Worm (Caenorhabditis elegans) whole organism, mixed stage, embryonic: ENCODE results near the gene col-125.

ENCODE experiments used
- ceh-83 ChIP-seq: fragments of 200-800 bp; sonication (Bioruptor generic); optimal IDR thresholded peaks from 2 replicates; lab custom pipeline; 2018; ENCODE audit warnings: mild to moderate bottlenecking, missing genetic modification characterization, missing compliant biosample characterization
- cnd-1 ChIP-seq: fragments of 200-800 bp; sonication (Bioruptor generic); optimal IDR thresholded peaks from 2 replicates; lab custom pipeline; 2018; ENCODE audit warnings: mild to moderate bottlenecking, missing genetic modification characterization, missing compliant biosample characterization
- drap-1 ChIP-seq: fragments of 200-800 bp; sonication (Bioruptor generic); optimal IDR thresholded peaks from 3 replicates; lab custom pipeline; 2018; ENCODE audit warnings: mild to moderate bottlenecking, missing genetic modification characterization, missing compliant biosample characterization
- elt-3 ChIP-seq: fragments of 150-350 bp; optimal IDR thresholded peaks from 2 replicates; lab custom pipeline; 2014; ENCODE audit warnings: missing biosample characterization, missing genetic modification characterization
- lin-13 ChIP-seq: fragments of 150-350 bp; optimal IDR thresholded peaks from 2 replicates; lab custom pipeline; 2014; ENCODE audit warnings: missing biosample characterization, missing genetic modification characterization
- nhr-12 ChIP-seq: fragments of 150-350 bp; optimal IDR thresholded peaks from 2 replicates; lab custom pipeline; 2014; ENCODE audit warnings: missing biosample characterization, missing genetic modification characterization
- nhr-237 ChIP-seq: fragments of 150-350 bp; optimal IDR thresholded peaks from 2 replicates; lab custom pipeline; 2014; ENCODE audit warnings: missing biosample characterization, missing genetic modification characterization
- nhr-28 ChIP-seq: fragments of 150-350 bp; optimal IDR thresholded peaks from 2 replicates; lab custom pipeline; 2014; ENCODE audit warnings: missing biosample characterization, missing genetic modification characterization
- sem-2 ChIP-seq: fragments of 200-800 bp; sonication (Bioruptor generic); optimal IDR thresholded peaks from 2 replicates; lab custom pipeline; 2018; ENCODE audit warnings: mild to moderate bottlenecking, missing genetic modification characterization, missing compliant biosample characterization
- sptf-1 ChIP-seq: sonication (generic microtip); optimal IDR thresholded peaks from 2 replicates; lab custom pipeline; 2017; ENCODE audit warnings: mild to moderate bottlenecking, missing genetic modification characterization, moderate library complexity, missing compliant biosample characterization
- unc-62 ChIP-seq: fragments of 150-350 bp; optimal IDR thresholded peaks from 2 replicates; lab custom pipeline; 2014; ENCODE audit warnings: missing biosample characterization, missing genetic modification reagents, missing genetic modification characterization
- ztf-11 ChIP-seq: fragments of 150-350 bp; optimal IDR thresholded peaks from 2 replicates; lab custom pipeline; 2014; ENCODE audit warnings: missing biosample characterization, missing genetic modification characterization

DNA sequence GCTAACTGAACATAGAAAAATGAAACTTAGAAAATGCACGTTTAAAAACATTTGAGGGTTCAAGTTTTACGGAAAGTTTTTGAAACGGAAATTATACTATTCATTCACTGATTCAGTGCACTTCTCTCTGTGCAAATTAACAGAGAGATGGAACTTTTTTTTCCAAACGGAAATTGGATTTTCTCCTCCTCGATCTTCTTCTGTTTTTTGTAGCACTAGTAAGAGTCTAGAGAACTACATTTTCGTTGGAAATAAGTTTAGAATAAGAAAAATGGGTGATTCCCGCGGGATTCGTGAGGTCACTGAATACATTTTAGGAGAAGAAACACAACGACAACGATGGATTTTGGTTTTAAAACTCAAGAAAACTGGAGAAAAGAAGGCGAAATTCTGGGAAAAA is 10.4 kb downstream of the col-125 start:
- TF ChIP-seq ztf-11 (tag; lab: Kevin White, UChicago) (no peak), ceh-83 (no peak), cnd-1 (tag; lab: Kevin White, UChicago) (no peak), sptf-1 (tag; lab: Kevin White, UChicago) (no peak), drap-1 (GFP tag; lab: Kevin White, UChicago) (no peak), nhr-237 (tag; lab: Kevin White, UChicago) (no peak), nhr-12 (tag; lab: Kevin White, UChicago) (no peak), elt-3 (tag; lab: Kevin White, UChicago) (no peak), nhr-28 (tag; lab: Kevin White, UChicago) (no peak), unc-62 (no peak), sem-2 (GFP tag; lab: Kevin White, UChicago) (no peak), lin-13 (tag; lab: Kevin White, UChicago) (no peak)
